ENCODE assay signal across 2 fruit fly cellular contexts in the genomic region with DNA sequence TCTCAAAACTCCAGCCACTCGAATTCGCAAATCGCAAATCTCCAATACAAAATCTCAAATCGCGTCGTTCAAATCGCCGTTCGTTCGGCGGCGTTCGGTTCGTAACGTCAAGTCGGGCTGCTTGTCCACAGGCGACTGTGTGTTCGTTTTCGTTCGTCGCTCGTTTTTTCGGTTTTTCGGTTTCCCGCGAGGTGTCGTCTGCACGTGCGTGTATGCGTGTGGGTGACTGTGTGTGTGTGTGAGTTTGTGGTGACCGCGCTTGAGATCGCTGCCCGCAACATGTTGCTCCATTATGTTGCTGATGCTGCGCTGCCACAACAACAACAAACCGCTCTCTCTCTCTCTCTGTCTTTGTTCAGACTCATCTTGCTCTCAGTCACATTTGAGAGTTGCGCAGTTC.
TF ChIP-seq lines count a peak whose summit lies in the region.

Gene NetA, minus strand, starts transcription at position 238 of the 400 bp plus-strand sequence.

TF ChIP-seq in whole organism, embryonic, 481 proteins besides CTCF, POLR2A, EP300 and RAD21 (continued from another document and continues in another):
- TF ChIP-seq CG8765 (GFP tag; IDR thresholded peaks at IDR 0.05; lab: Robert Waterston, UW) (no peak), sima (GFP tag; optimal IDR thresholded peaks at IDR 0.05; lab: Kevin White, UChicago) (no peak), H2.0 (GFP tag; IDR thresholded peaks at IDR 0.05; lab: Robert Waterston, UW) (no peak), CG32767 (GFP tag; IDR thresholded peaks at IDR 0.05; lab: Robert Waterston, UW) (no peak), CG1529 (GFP tag; optimal IDR thresholded peaks at IDR 0.05; lab: Kevin White, UChicago) (no peak), cg (GFP tag; optimal IDR thresholded peaks at IDR 0.05; lab: Kevin White, UChicago) (peak; percentile 84), chinmo (GFP tag; IDR thresholded peaks at IDR 0.05; lab: Robert Waterston, UW; ENCODE audit: partially characterized antibody) (peak; percentile 89; the same call in 3 of the 4 replicates), CG5953 (GFP tag; IDR thresholded peaks at IDR 0.05; lab: Robert Waterston, UW) (no peak), Myb (GFP tag; optimal IDR thresholded peaks at IDR 0.05; lab: Kevin White, UChicago) (no peak), Opbp (GFP tag; IDR thresholded peaks at IDR 0.05; lab: Robert Waterston, UW; ENCODE audit: partially characterized antibody) (no peak), jumu (GFP tag; optimal IDR thresholded peaks at IDR 0.05; lab: Kevin White, UChicago) (no peak), Side (GFP tag; optimal IDR thresholded peaks at IDR 0.05; lab: Kevin White, UChicago) (no peak), CG12104 (GFP tag; optimal IDR thresholded peaks at IDR 0.05; lab: Kevin White, UChicago) (no peak), CG10321 (GFP tag; IDR thresholded peaks at IDR 0.05; lab: Robert Waterston, UW) (no peak), CG4730 (GFP tag; IDR thresholded peaks at IDR 0.05; lab: Robert Waterston, UW) (no peak), CG17328 (GFP tag; IDR thresholded peaks at IDR 0.05; lab: Robert Waterston, UW) (peak; percentile 41; the same call in 1 of the 2 replicates), Rx (GFP tag; IDR thresholded peaks at IDR 0.05; lab: Robert Waterston, UW) (no peak), CG18262 (tag; optimal IDR thresholded peaks at IDR 0.05; lab: Kevin White, UChicago) (no peak), TFAM (GFP tag; optimal IDR thresholded peaks at IDR 0.05; lab: Kevin White, UChicago) (no peak), scrt (GFP tag; optimal IDR thresholded peaks at IDR 0.05; lab: Kevin White, UChicago) (no peak), Trl (optimal IDR thresholded peaks at IDR 0.05; lab: Kevin White, UChicago) (peak; percentile 74 to 84), Trl (GFP tag; optimal IDR thresholded peaks at IDR 0.05; lab: Kevin White, UChicago) (no peak), CG8089 (GFP tag; optimal IDR thresholded peaks at IDR 0.05; lab: Kevin White, UChicago) (no peak), CG18619 (GFP tag; optimal IDR thresholded peaks at IDR 0.05; lab: Kevin White, UChicago) (no peak), CG16863 (GFP tag; optimal IDR thresholded peaks at IDR 0.05; lab: Kevin White, UChicago) (no peak), ci (GFP tag; IDR thresholded peaks at IDR 0.05; lab: Robert Waterston, UW) (peak; percentile 56; the same call in 2 of the 3 replicates), CG17802 (tag; optimal IDR thresholded peaks at IDR 0.05; lab: Kevin White, UChicago) (no peak), CG14860 (GFP tag; IDR thresholded peaks at IDR 0.05; lab: Robert Waterston, UW; ENCODE audit: partially characterized antibody) (no peak), yki (optimal IDR thresholded peaks at IDR 0.05; lab: Kevin White, UChicago) (peak; percentile 17), NC2α (GFP tag; optimal IDR thresholded peaks at IDR 0.05; lab: Kevin White, UChicago) (no peak), az2 (GFP tag; optimal IDR thresholded peaks at IDR 0.05; lab: Kevin White, UChicago) (no peak), CG11696 (GFP tag; IDR thresholded peaks at IDR 0.05; lab: Robert Waterston, UW) (no peak), CG13296 (GFP tag; optimal IDR thresholded peaks at IDR 0.05; lab: Kevin White, UChicago) (no peak), inv (GFP tag; IDR thresholded peaks at IDR 0.05; lab: Robert Waterston, UW; ENCODE audit: partially characterized antibody) (no peak), CG11695 (GFP tag; IDR thresholded peaks at IDR 0.05; lab: Robert Waterston, UW) (no peak), B-H1 (GFP tag; IDR thresholded peaks at IDR 0.05; lab: Robert Waterston, UW) (no peak), Gug (GFP tag; IDR thresholded peaks at IDR 0.05; lab: Robert Waterston, UW) (no peak), lov (optimal IDR thresholded peaks at IDR 0.05; lab: Kevin White, UChicago) (no peak), lov (GFP tag; IDR thresholded peaks at IDR 0.05; lab: Robert Waterston, UW) (peak; percentile 60; the same call in 1 of the 3 replicates), rib (GFP tag; IDR thresholded peaks at IDR 0.05; lab: Robert Waterston, UW) (peak; percentile 81), CG18764 (GFP tag; optimal IDR thresholded peaks at IDR 0.05; lab: Kevin White, UChicago) (no peak), Dip2 (GFP tag; IDR thresholded peaks at IDR 0.05; lab: Robert Waterston, UW) (no peak), CG10462 (GFP tag; optimal IDR thresholded peaks at IDR 0.05; lab: Kevin White, UChicago) (no peak), pum (GFP tag; optimal IDR thresholded peaks at IDR 0.05; lab: Kevin White, UChicago) (no peak), CG4282 (GFP tag; optimal IDR thresholded peaks at IDR 0.05; lab: Kevin White, UChicago) (no peak), CG11723 (GFP tag; optimal IDR thresholded peaks at IDR 0.05; lab: Kevin White, UChicago) (no peak), GATAe (GFP tag; conservative IDR thresholded peaks at IDR 0.05; lab: Robert Waterston, UW) (no peak), Dek (tag; optimal IDR thresholded peaks at IDR 0.05; lab: Kevin White, UChicago) (no peak), Drgx (GFP tag; IDR thresholded peaks at IDR 0.05; lab: Robert Waterston, UW) (peak; percentile 20; the same call in 1 of the 2 replicates), bsh (GFP tag; optimal IDR thresholded peaks at IDR 0.05; lab: Kevin White, UChicago) (no peak), Meics (GFP tag; optimal IDR thresholded peaks at IDR 0.05; lab: Kevin White, UChicago) (no peak), CG8290 (GFP tag; optimal IDR thresholded peaks at IDR 0.05; lab: Kevin White, UChicago) (peak; percentile 27), CG8290 (tag; optimal IDR thresholded peaks at IDR 0.05; lab: Kevin White, UChicago) (peak in 1 of 2 experiments; percentile 38), ac (GFP tag; optimal IDR thresholded peaks at IDR 0.05; lab: Kevin White, UChicago) (no peak), CG10366 (GFP tag; IDR thresholded peaks at IDR 0.05; lab: Robert Waterston, UW) (no peak), CG18011 (GFP tag; optimal IDR thresholded peaks at IDR 0.05; lab: Kevin White, UChicago) (no peak), Ets65A (GFP tag; lab: Kevin White, UChicago) (no peak), zf30C (GFP tag; optimal IDR thresholded peaks at IDR 0.05; lab: Kevin White, UChicago) (no peak), CG2889 (GFP tag; IDR thresholded peaks at IDR 0.05; lab: Robert Waterston, UW) (no peak), Sry-δ (GFP tag; optimal IDR thresholded peaks at IDR 0.05; lab: Kevin White, UChicago) (no peak), otp (GFP tag; IDR thresholded peaks at IDR 0.05; lab: Robert Waterston, UW) (no peak), CG12769 (tag; optimal IDR thresholded peaks at IDR 0.05; lab: Kevin White, UChicago) (peak; percentile 22), Nf-YA (GFP tag; IDR thresholded peaks at IDR 0.05; lab: Robert Waterston, UW) (no peak), Ravus (GFP tag; IDR thresholded peaks at IDR 0.05; lab: Robert Waterston, UW) (no peak), gce (GFP tag; IDR thresholded peaks at IDR 0.05; lab: Robert Waterston, UW) (0 out of 3 replicates have a peak, but pooled peaks have one; percentile 5), eve (GFP tag; optimal IDR thresholded peaks at IDR 0.05; lab: Kevin White, UChicago) (no peak)

TF ChIP-seq in whole organism, prepupa, 60 proteins besides CTCF, POLR2A, EP300 and RAD21 (continued from another document):
- TF ChIP-seq CG9139 (GFP tag; optimal IDR thresholded peaks at IDR 0.05; lab: Kevin White, UChicago) (no peak), salr (GFP tag; optimal IDR thresholded peaks at IDR 0.05; lab: Kevin White, UChicago) (no peak), lz (GFP tag; optimal IDR thresholded peaks at IDR 0.05; lab: Kevin White, UChicago) (no peak), CG6163 (GFP tag; IDR thresholded peaks at IDR 0.05; lab: Robert Waterston, UW) (no peak; the same call in 2 of the 3 replicates), Ets21C (GFP tag; optimal IDR thresholded peaks at IDR 0.05; lab: Kevin White, UChicago) (no peak), fd85E (GFP tag; optimal IDR thresholded peaks at IDR 0.05; lab: Kevin White, UChicago) (no peak), spab (GFP tag; optimal IDR thresholded peaks at IDR 0.05; lab: Kevin White, UChicago) (no peak), Gug (GFP tag; IDR thresholded peaks at IDR 0.05; lab: Robert Waterston, UW) (no peak), achi (GFP tag; optimal IDR thresholded peaks at IDR 0.05; lab: Kevin White, UChicago) (no peak), eg (GFP tag; IDR thresholded peaks at IDR 0.05; lab: Robert Waterston, UW) (no peak)
TF ChIP-seq in whole organism, prepupa: peak in this region for 6.
